Worm (Caenorhabditis elegans): ENCODE data around the gene F10G2.4.

The F10G2.4 gene

ce11 chrV:7361673-7362072, 34.6 kb downstream of the F10G2.4 start, which contains the start of gene cyp-35A1:
Gene cyp-35A1, minus strand, starts transcription at chrV:7361773.
- TF ChIP-seq ceh-39 (tag; optimal IDR thresholded peaks at IDR 0.05) = no peak
- no peak for TF ChIP-seq unc-62 (GFP tag; optimal IDR thresholded peaks at IDR 0.05)
- no peak for TF ChIP-seq flh-1 (GFP tag; optimal IDR thresholded peaks at IDR 0.05)
- TF ChIP-seq nhr-76 (tag; optimal IDR thresholded peaks at IDR 0.05) = no peak
- no peak for TF ChIP-seq zip-8 (tag; optimal IDR thresholded peaks at IDR 0.05)
- no peak for TF ChIP-seq M03D4.4 (tag; optimal IDR thresholded peaks at IDR 0.05)
- no peak for TF ChIP-seq mls-2 (tag; optimal IDR thresholded peaks at IDR 0.05)

- TF ChIP-seq hlh-1 (tag; optimal IDR thresholded peaks at IDR 0.05) = no peak
- no peak for TF ChIP-seq nhr-76 (tag; optimal IDR thresholded peaks at IDR 0.05)
- TF ChIP-seq elt-3 (tag; optimal IDR thresholded peaks at IDR 0.05) = no peak
- TF ChIP-seq drap-1 (GFP tag; optimal IDR thresholded peaks at IDR 0.05) = no peak
- TF ChIP-seq ham-2 (GFP tag; optimal IDR thresholded peaks at IDR 0.05) = no peak
- TF ChIP-seq ztf-11 (tag; optimal IDR thresholded peaks at IDR 0.05) = no peak
- TF ChIP-seq ceh-83 (GFP tag; optimal IDR thresholded peaks at IDR 0.05) = no peak
- TF ChIP-seq ceh-43 (GFP tag; optimal IDR thresholded peaks at IDR 0.05) = no peak
- TF ChIP-seq cnd-1 (tag; optimal IDR thresholded peaks at IDR 0.05) = no peak
- no peak for TF ChIP-seq nhr-12 (tag; optimal IDR thresholded peaks at IDR 0.05)
- TF ChIP-seq M03D4.4 (tag; optimal IDR thresholded peaks at IDR 0.05) = no peak
- TF ChIP-seq lsy-2 (tag; optimal IDR thresholded peaks at IDR 0.05) = no peak
Observed at ce11 chrV:7364059-7364458, 37.0 kb downstream of the F10G2.4 start, which contains the start of gene cyp-35A2. Gene cyp-35A2, minus strand, starts transcription at chrV:7364182.

ce11 chrV:7364951-7365350, 37.9 kb downstream of the F10G2.4 start, which contains the start of gene exc-13:
Gene exc-13, plus strand, starts transcription at chrV:7365251.
- TF ChIP-seq elt-1 (tag; optimal IDR thresholded peaks at IDR 0.05; ENCODE audit: borderline replicate concordance, insufficient read depth) = no peak
- no peak for TF ChIP-seq lsy-2 (tag; optimal IDR thresholded peaks at IDR 0.05)
- TF ChIP-seq cnd-1 (tag; optimal IDR thresholded peaks at IDR 0.05) = no peak
- no peak for TF ChIP-seq M03D4.4 (tag; optimal IDR thresholded peaks at IDR 0.05)
- no peak for TF ChIP-seq blmp-1 (tag; optimal IDR thresholded peaks at IDR 0.05)
- no peak for TF ChIP-seq nhr-28 (tag; optimal IDR thresholded peaks at IDR 0.05)
- no peak for TF ChIP-seq ceh-83 (GFP tag; optimal IDR thresholded peaks at IDR 0.05)
- no peak for TF ChIP-seq unc-62 (GFP tag; optimal IDR thresholded peaks at IDR 0.05)
- TF ChIP-seq mep-1 (tag; optimal IDR thresholded peaks at IDR 0.05) = no peak
- no peak for TF ChIP-seq nhr-76 (tag; optimal IDR thresholded peaks at IDR 0.05)
- TF ChIP-seq sem-2 (GFP tag; optimal IDR thresholded peaks at IDR 0.05) = no peak
- no peak for TF ChIP-seq ztf-11 (tag; optimal IDR thresholded peaks at IDR 0.05)
- no peak for TF ChIP-seq mab-5 (tag; optimal IDR thresholded peaks at IDR 0.05)
- no peak for TF ChIP-seq nhr-237 (tag; optimal IDR thresholded peaks at IDR 0.05)
- no peak for TF ChIP-seq bed-3 (GFP tag; optimal IDR thresholded peaks at IDR 0.05)
- no peak for TF ChIP-seq mls-2 (tag; optimal IDR thresholded peaks at IDR 0.05)

- no peak for TF ChIP-seq M03D4.4 (tag; optimal IDR thresholded peaks at IDR 0.05)
- no peak for TF ChIP-seq mab-5 (tag; optimal IDR thresholded peaks at IDR 0.05)
- no peak for TF ChIP-seq zip-8 (tag; optimal IDR thresholded peaks at IDR 0.05)
- TF ChIP-seq ceh-39 (tag; optimal IDR thresholded peaks at IDR 0.05) = no peak
- TF ChIP-seq ceh-83 (GFP tag; optimal IDR thresholded peaks at IDR 0.05) = no peak
- TF ChIP-seq sptf-1 (tag; optimal IDR thresholded peaks at IDR 0.05) = no peak
- no peak for TF ChIP-seq hlh-1 (tag; optimal IDR thresholded peaks at IDR 0.05)
- no peak for TF ChIP-seq pha-4 (tag; optimal IDR thresholded peaks at IDR 0.05)
- TF ChIP-seq snpc-4 (tag; optimal IDR thresholded peaks at IDR 0.05) = no peak
- TF ChIP-seq nhr-12 (tag; optimal IDR thresholded peaks at IDR 0.05) = no peak
- no peak for TF ChIP-seq lin-13 (tag; optimal IDR thresholded peaks at IDR 0.05)
- no peak for TF ChIP-seq mls-2 (tag; optimal IDR thresholded peaks at IDR 0.05)
- no peak for TF ChIP-seq ces-1 (GFP tag; optimal IDR thresholded peaks at IDR 0.05)
- no peak for TF ChIP-seq tbx-8 (GFP tag; optimal IDR thresholded peaks at IDR 0.05)
- no peak for TF ChIP-seq bed-3 (GFP tag; optimal IDR thresholded peaks at IDR 0.05)
- TF ChIP-seq unc-120 (tag; optimal IDR thresholded peaks at IDR 0.05; ENCODE audit: poor library complexity, severe bottlenecking) = no peak
- no peak for TF ChIP-seq blmp-1 (tag; optimal IDR thresholded peaks at IDR 0.05)
- no peak for TF ChIP-seq elt-3 (tag; optimal IDR thresholded peaks at IDR 0.05)
- TF ChIP-seq unc-39 (tag; optimal IDR thresholded peaks at IDR 0.05) = no peak
Observed at ce11 chrV:7369578-7369977, 42.5 kb downstream of the F10G2.4 start, which contains the start of gene srj-14. Gene srj-14, plus strand, starts transcription at chrV:7369708.

All from whole organism, mixed stage, embryonic.